Worm (Caenorhabditis elegans): Measurements from ENCODE around the gene T22D1.18.

- TF ChIP-seq flt-1 (GFP tag; IDR thresholded peaks at IDR 0.05) = no peak
- no peak for TF ChIP-seq ceh-13 (GFP tag; optimal IDR thresholded peaks at IDR 0.05)
- no peak for TF ChIP-seq tra-4 (tag; optimal IDR thresholded peaks at IDR 0.05)
- no peak for TF ChIP-seq ama-1 (optimal IDR thresholded peaks at IDR 0.05)
- no peak for TF ChIP-seq F13C5.2 (tag; optimal IDR thresholded peaks at IDR 0.05)
These were observed 34.7 kb upstream of the T22D1.18 start for ce11 chrIV:6954682-6955081.
